Fruit fly (Drosophila melanogaster): Measurements from ENCODE around the gene btn.

dm6 chr3R:22550306-22550812 lies 36.1 kb downstream of the btn start, which contains the start of gene bond:
- TF ChIP-seq CTCF (optimal IDR thresholded peaks at IDR 0.05) (no peak), CG8478 (optimal IDR thresholded peaks at IDR 0.05) (no peak)
